Fruit fly (Drosophila melanogaster): ENCODE data around the gene Dcr-1.

Gene Dcr-1

DNA sequence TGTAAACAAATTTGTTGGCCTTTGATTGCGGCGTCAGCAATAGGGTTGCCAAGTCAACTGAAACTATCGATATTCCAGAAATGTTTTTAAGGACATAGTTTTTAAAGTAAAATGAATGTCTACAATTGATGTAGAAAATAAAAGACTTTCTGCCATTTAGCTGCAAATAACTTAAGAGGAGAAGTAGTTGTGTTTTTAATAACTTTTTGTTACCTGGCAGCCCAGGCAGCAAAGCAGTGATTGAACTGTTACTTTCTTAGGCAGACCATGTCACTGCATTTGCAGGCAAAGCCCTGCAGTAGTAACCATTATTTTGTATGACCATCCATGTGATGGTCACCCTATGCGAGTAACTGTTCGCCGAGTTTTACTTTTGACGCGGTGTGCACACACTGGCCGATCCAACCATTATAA, 9.7 kb upstream of the Dcr-1 start, which contains the start of the genes rumi, CG7029 and Usp12-46 (continued):
- peak; percentile 78 for TF ChIP-seq stc (GFP tag; IDR thresholded peaks at IDR 0.05)
- peak; percentile 87 for TF ChIP-seq Sin3A (optimal IDR thresholded peaks at IDR 0.05)
- TF ChIP-seq CG32532 (GFP tag; IDR thresholded peaks at IDR 0.05): peak; percentile 89
- peak; percentile 87 for TF ChIP-seq pho (GFP tag; optimal IDR thresholded peaks at IDR 0.05)
- peak; percentile 92 for TF ChIP-seq Hsf (GFP tag; optimal IDR thresholded peaks at IDR 0.05)
- peak; percentile 78 for TF ChIP-seq knrl (GFP tag; IDR thresholded peaks at IDR 0.05; ENCODE audit: partially characterized antibody)
- TF ChIP-seq CG17912 (GFP tag; optimal IDR thresholded peaks at IDR 0.05): peak; percentile 68
- TF ChIP-seq CTCF (GFP tag; optimal IDR thresholded peaks at IDR 0.05): no peak
- peak; percentile 91 for TF ChIP-seq CG30403 (GFP tag; optimal IDR thresholded peaks at IDR 0.05)
- peak; percentile 42; the same call in 1 of the 2 replicates for TF ChIP-seq CG4360 (GFP tag; IDR thresholded peaks at IDR 0.05)
- TF ChIP-seq gsb (GFP tag; IDR thresholded peaks at IDR 0.05): peak; percentile 46; the same call in 1 of the 2 replicates
- TF ChIP-seq nau (GFP tag; optimal IDR thresholded peaks at IDR 0.05): no peak
- no peak for TF ChIP-seq fd64A (GFP tag; optimal IDR thresholded peaks at IDR 0.05)
- TF ChIP-seq CG18599 (GFP tag; optimal IDR thresholded peaks at IDR 0.05): peak; percentile 83
- peak; percentile 97 for TF ChIP-seq CHES-1-like (GFP tag; optimal IDR thresholded peaks at IDR 0.05)
- TF ChIP-seq CG10959 (GFP tag; IDR thresholded peaks at IDR 0.05): peak; percentile 73
- TF ChIP-seq CG5953 (GFP tag; IDR thresholded peaks at IDR 0.05): peak; percentile 77
- peak in 1 of 2 experiments; percentile 35 for TF ChIP-seq tll (GFP tag; optimal IDR thresholded peaks at IDR 0.05)
- TF ChIP-seq zf30C (GFP tag; optimal IDR thresholded peaks at IDR 0.05): no peak
- TF ChIP-seq CG10147 (GFP tag; optimal IDR thresholded peaks at IDR 0.05): peak; percentile 81
- peak; percentile 77; the same call in 1 of the 3 replicates for TF ChIP-seq so (GFP tag; IDR thresholded peaks at IDR 0.05)
- TF ChIP-seq tin (GFP tag; optimal IDR thresholded peaks at IDR 0.05): peak; percentile 87
- peak; percentile 66; the same call in 1 of the 2 replicates for TF ChIP-seq bowl (GFP tag; IDR thresholded peaks at IDR 0.05)
- peak; percentile 90 for TF ChIP-seq CG16863 (GFP tag; optimal IDR thresholded peaks at IDR 0.05)
- TF ChIP-seq Vsx1 (GFP tag; optimal IDR thresholded peaks at IDR 0.05): no peak
- TF ChIP-seq fru (optimal IDR thresholded peaks at IDR 0.05): no peak
- no peak for TF ChIP-seq dmrt99B (tag; optimal IDR thresholded peaks at IDR 0.05)
- TF ChIP-seq nerfin-1 (tag; optimal IDR thresholded peaks at IDR 0.05): peak; percentile 78
- peak; percentile 89 for TF ChIP-seq Mad (GFP tag; optimal IDR thresholded peaks at IDR 0.05)
- peak; percentile 87 for TF ChIP-seq Atf6 (GFP tag; IDR thresholded peaks at IDR 0.05)
- peak; percentile 92 for TF ChIP-seq Xbp1 (GFP tag; optimal IDR thresholded peaks at IDR 0.05)
- TF ChIP-seq CG6765 (GFP tag; optimal IDR thresholded peaks at IDR 0.05): peak; percentile 63
- peak; percentile 81 for TF ChIP-seq CG3163 (GFP tag; optimal IDR thresholded peaks at IDR 0.05)
- 0 out of 3 replicates have a peak, but pooled peaks have one; percentile 33 for TF ChIP-seq CG2199 (GFP tag; IDR thresholded peaks at IDR 0.05)
- peak; percentile 86 to 90 for TF ChIP-seq Hr51 (GFP tag; optimal IDR thresholded peaks at IDR 0.05)
- TF ChIP-seq gfzf (GFP tag; optimal IDR thresholded peaks at IDR 0.05): peak; percentile 44
- no peak for TF ChIP-seq tna (GFP tag; IDR thresholded peaks at IDR 0.05; ENCODE audit: partially characterized antibody)
- TF ChIP-seq ab (GFP tag; optimal IDR thresholded peaks at IDR 0.05): peak; percentile 69
- peak; percentile 41; the same call in 1 of the 2 replicates for TF ChIP-seq Adf1 (GFP tag; IDR thresholded peaks at IDR 0.05)
- peak; percentile 58 for TF ChIP-seq CG14860 (GFP tag; IDR thresholded peaks at IDR 0.05; ENCODE audit: partially characterized antibody)
- TF ChIP-seq CG8924 (tag; optimal IDR thresholded peaks at IDR 0.05): peak; percentile 87
- TF ChIP-seq Oli (tag; optimal IDR thresholded peaks at IDR 0.05): peak; percentile 80
- peak; percentile 82 for TF ChIP-seq fd96Cb (tag; optimal IDR thresholded peaks at IDR 0.05)
- TF ChIP-seq row (GFP tag; IDR thresholded peaks at IDR 0.05): peak; percentile 97
- TF ChIP-seq CG12744 (GFP tag; optimal IDR thresholded peaks at IDR 0.05): peak; percentile 81
- TF ChIP-seq CG12219 (GFP tag; optimal IDR thresholded peaks at IDR 0.05): peak; percentile 79
- peak; percentile 43 for TF ChIP-seq CG15073 (GFP tag; optimal IDR thresholded peaks at IDR 0.05)
- peak; percentile 84 for TF ChIP-seq CG17359 (tag; optimal IDR thresholded peaks at IDR 0.05)
- TF ChIP-seq CG3838 (GFP tag; optimal IDR thresholded peaks at IDR 0.05): peak; percentile 67
- no peak for TF ChIP-seq odd (GFP tag; optimal IDR thresholded peaks at IDR 0.05)
- peak; percentile 89 for TF ChIP-seq unpg (GFP tag; optimal IDR thresholded peaks at IDR 0.05)
